Fruit fly (Drosophila melanogaster) whole organism, embryonic: ENCODE measurements around the gene CG14227.

Experiments used
- Aef1 ChIP-seq: fragments of 200-800 bp; sonication (Bioruptor generic); IDR thresholded peaks from 3 replicates; pipeline ENCODE4 v1.3.6; 2022; ENCODE audit warnings: missing biosample characterization, missing genetic modification characterization
- Atf-2 ChIP-seq: fragments of 200-800 bp; sonication (Bioruptor generic); optimal IDR thresholded peaks from 2 replicates; lab custom pipeline; 2016; ENCODE audit warnings: missing biosample characterization, missing genetic modification characterization
- Bteb2 ChIP-seq: fragments of 200-800 bp; sonication (Bioruptor generic); optimal IDR thresholded peaks from 2 replicates; lab custom pipeline; 2016; ENCODE audit warnings: missing biosample characterization, missing genetic modification characterization
- C15 ChIP-seq: fragments of 200-800 bp; sonication (Bioruptor generic); IDR thresholded peaks from 3 replicates; pipeline ENCODE4 v1.3.6; 2022; ENCODE audit warnings: missing biosample characterization, missing genetic modification characterization
- CG10366 ChIP-seq: fragments of 200-800 bp; sonication (Bioruptor generic); IDR thresholded peaks from 2 replicates; pipeline ENCODE4 v1.3.6; 2022; ENCODE audit warnings: missing biosample characterization, missing genetic modification characterization
- CG11504 ChIP-seq: fragments of 200-800 bp; sonication (Bioruptor generic); optimal IDR thresholded peaks from 3 replicates; lab custom pipeline; 2019; ENCODE audit warnings: missing biosample characterization, mild to moderate bottlenecking, missing genetic modification characterization, moderate library complexity
- CG14050 ChIP-seq: fragments of 200-800 bp; sonication (Bioruptor generic); IDR thresholded peaks from 3 replicates; pipeline ENCODE4 v1.3.6; 2022; ENCODE audit warnings: missing biosample characterization, missing genetic modification characterization
- CG15073 ChIP-seq: fragments of 200-800 bp; sonication (Bioruptor generic); optimal IDR thresholded peaks from 2 replicates; lab custom pipeline; 2016; ENCODE audit warnings: missing biosample characterization, missing genetic modification characterization
- CG16779 ChIP-seq: fragments of 200-800 bp; sonication (Bioruptor generic); IDR thresholded peaks from 2 replicates; pipeline ENCODE4 v1.3.6; 2022; ENCODE audit warnings: missing biosample characterization, missing genetic modification characterization
- CG1832 ChIP-seq: fragments of 200-800 bp; sonication (Bioruptor generic); optimal IDR thresholded peaks from 2 replicates; lab custom pipeline; 2017; ENCODE audit warnings: missing biosample characterization, mild to moderate bottlenecking, missing genetic modification characterization, inconsistent platforms
- CG2678 ChIP-seq: fragments of 200-800 bp; sonication (Bioruptor generic); optimal IDR thresholded peaks from 3 replicates; lab custom pipeline; 2019; ENCODE audit warnings: missing biosample characterization, mild to moderate bottlenecking, missing genetic modification characterization, moderate library complexity
- CG31224 ChIP-seq: fragments of 200-800 bp; sonication (Bioruptor generic); IDR thresholded peaks from 2 replicates; pipeline ENCODE4 v1.3.6; 2022; ENCODE audit warnings: missing biosample characterization, missing genetic modification characterization
- CG32772 ChIP-seq: fragments of 200-800 bp; sonication (Bioruptor generic); IDR thresholded peaks from 2 replicates; pipeline ENCODE4 v1.3.6; 2022; ENCODE audit warnings: missing biosample characterization, missing genetic modification characterization
- CG4404 ChIP-seq: fragments of 200-800 bp; sonication (Bioruptor generic); IDR thresholded peaks from 2 replicates; pipeline ENCODE4 v1.3.6; 2022; ENCODE audit warnings: missing biosample characterization, missing genetic modification characterization
- CG5245 ChIP-seq: fragments of 200-800 bp; sonication (Bioruptor generic); optimal IDR thresholded peaks from 3 replicates; lab custom pipeline; 2016; ENCODE audit warnings: missing biosample characterization, missing genetic modification characterization
- CG7928 ChIP-seq: fragments of 200-800 bp; sonication (Bioruptor generic); optimal IDR thresholded peaks from 2 replicates; lab custom pipeline; 2017; ENCODE audit warnings: missing biosample characterization, mild to moderate bottlenecking, missing genetic modification characterization
- CG8944 ChIP-seq: fragments of 200-800 bp; sonication (Bioruptor generic); optimal IDR thresholded peaks from 3 replicates; lab custom pipeline; 2016; ENCODE audit warnings: missing biosample characterization, missing genetic modification characterization
- D ChIP-seq, 2 experiments: fragments of 200-800 bp in 1 of 2; fragments of >200 bp in 1 of 2; sonication (Bioruptor generic) in 1 of 2; optimal IDR thresholded peaks; 2 replicates in 1 of 2; 3 replicates in 1 of 2; lab custom pipeline; 2017; ENCODE audit warnings: mild to moderate bottlenecking in 1 of 2, missing biosample characterization in 1 of 2, missing genetic modification characterization in 1 of 2, missing genetic modification reagents in 1 of 2
- D19B ChIP-seq: fragments of 200-800 bp; sonication (Bioruptor generic); optimal IDR thresholded peaks from 2 replicates; lab custom pipeline; 2017; ENCODE audit warnings: missing biosample characterization, mild to moderate bottlenecking, missing genetic modification characterization
- Drgx ChIP-seq: fragments of 200-800 bp; sonication (Bioruptor generic); IDR thresholded peaks from 2 replicates; pipeline ENCODE4 v1.3.6; 2022; ENCODE audit warnings: missing biosample characterization, missing genetic modification characterization
- Fer2 ChIP-seq: fragments of 200-800 bp; sonication (Bioruptor generic); optimal IDR thresholded peaks from 2 replicates; lab custom pipeline; 2018; ENCODE audit warnings: missing biosample characterization, mild to moderate bottlenecking, missing genetic modification characterization, moderate library complexity
- Hr51 ChIP-seq, 2 experiments: fragments of 200-800 bp; sonication (Bioruptor generic); optimal IDR thresholded peaks; 2 replicates in 1 of 2; 3 replicates in 1 of 2; lab custom pipeline; 2016 to 2018; ENCODE audit warnings: missing biosample characterization in 2 of 2, missing genetic modification characterization in 2 of 2, mild to moderate bottlenecking in 1 of 2, moderate library complexity in 1 of 2
- Jarid2 ChIP-seq: fragments of 200-800 bp; sonication (Bioruptor generic); optimal IDR thresholded peaks from 3 replicates; lab custom pipeline; 2017; ENCODE audit warnings: mild to moderate bottlenecking, missing biosample characterization, missing genetic modification reagents, missing genetic modification characterization
- Lim3 ChIP-seq: fragments of 200-800 bp; sonication (Bioruptor generic); IDR thresholded peaks from 2 replicates; pipeline ENCODE4 v1.3.6; 2022; ENCODE audit warnings: missing biosample characterization, missing genetic modification characterization
- Mrtf ChIP-seq: fragments of 200-800 bp; sonication (Bioruptor generic); IDR thresholded peaks from 3 replicates; pipeline ENCODE4 v1.3.6; 2022; ENCODE audit warnings: missing biosample characterization, missing genetic modification characterization
- Scr ChIP-seq: fragments of 200-800 bp; sonication (Bioruptor generic); IDR thresholded peaks from 2 replicates; pipeline ENCODE4 v1.3.6; 2022; ENCODE audit warnings: missing biosample characterization, missing genetic modification characterization; ENCODE audit not compliant: partially characterized antibody
- Stat92E ChIP-seq, 3 experiments: fragments of >200 bp in 2 of 3; fragments of 200-800 bp in 1 of 3; sonication (Bioruptor generic) in 1 of 3; optimal IDR thresholded peaks; 2 replicates each; lab custom pipeline; 2017 to 2019; ENCODE audit warnings: missing biosample characterization in 3 of 3, missing genetic modification characterization in 3 of 3, mild to moderate bottlenecking in 1 of 3, moderate library complexity in 1 of 3
- Trl ChIP-seq, 3 experiments: fragments of >200 bp in 2 of 3; fragments of 200-800 bp in 1 of 3; sonication (Bioruptor generic) in 1 of 3; optimal IDR thresholded peaks; 2 replicates in 1 of 3; 3 replicates in 2 of 3; lab custom pipeline; 2016 to 2017; ENCODE audit warnings: missing biosample characterization in 1 of 3, missing genetic modification characterization in 1 of 3
- Usf ChIP-seq: fragments of 200-800 bp; sonication (Bioruptor generic); optimal IDR thresholded peaks from 2 replicates; lab custom pipeline; 2017; ENCODE audit warnings: missing genotype, missing biosample characterization, missing genetic modification characterization
- abd-A ChIP-seq: fragments of 200-800 bp; sonication (Bioruptor generic); optimal IDR thresholded peaks from 3 replicates; lab custom pipeline; 2019; ENCODE audit warnings: missing biosample characterization, mild to moderate bottlenecking, missing genetic modification characterization, moderate library complexity
- amos ChIP-seq: fragments of 200-800 bp; sonication (Bioruptor generic); IDR thresholded peaks from 2 replicates; pipeline ENCODE4 v1.3.6; 2022; ENCODE audit warnings: missing biosample characterization, missing genetic modification characterization; ENCODE audit not compliant: partially characterized antibody
- chif ChIP-seq, 2 experiments: fragments of 200-800 bp; sonication (Bioruptor generic); optimal IDR thresholded peaks; 3 replicates each; lab custom pipeline; 2016; ENCODE audit warnings: missing biosample characterization in 2 of 2, missing genetic modification characterization in 2 of 2
- chm ChIP-seq: fragments of 200-800 bp; sonication (Bioruptor generic); IDR thresholded peaks from 2 replicates; pipeline ENCODE4 v1.3.6; 2022; ENCODE audit warnings: missing biosample characterization, missing genetic modification characterization
- ci ChIP-seq: fragments of 200-800 bp; sonication (Bioruptor generic); IDR thresholded peaks from 3 replicates; pipeline ENCODE4 v1.3.6; 2022; ENCODE audit warnings: missing biosample characterization, missing genetic modification characterization
- grn ChIP-seq: fragments of 200-800 bp; sonication (Bioruptor generic); optimal IDR thresholded peaks from 3 replicates; lab custom pipeline; 2017; ENCODE audit warnings: missing biosample characterization, missing genetic modification characterization
- hbn ChIP-seq: fragments of 200-800 bp; sonication (Bioruptor generic); IDR thresholded peaks from 2 replicates; pipeline ENCODE4 v1.3.6; 2022; ENCODE audit warnings: missing biosample characterization, missing genetic modification characterization; ENCODE audit not compliant: partially characterized antibody
- nerfin-2 ChIP-seq: fragments of 200-800 bp; sonication (Bioruptor generic); IDR thresholded peaks from 2 replicates; pipeline ENCODE4 v1.3.6; 2022; ENCODE audit warnings: missing biosample characterization, missing genetic modification characterization; ENCODE audit not compliant: partially characterized antibody
- org-1 ChIP-seq: fragments of 200-800 bp; sonication (Bioruptor generic); optimal IDR thresholded peaks from 2 replicates; lab custom pipeline; 2017; ENCODE audit warnings: missing biosample characterization, missing genetic modification characterization
- pita ChIP-seq: fragments of 200-800 bp; sonication (Bioruptor generic); optimal IDR thresholded peaks from 2 replicates; lab custom pipeline; 2017; ENCODE audit warnings: missing biosample characterization, mild to moderate bottlenecking, missing genetic modification characterization
- psq ChIP-seq: fragments of 200-800 bp; sonication (Bioruptor generic); optimal IDR thresholded peaks from 2 replicates; lab custom pipeline; 2017; ENCODE audit warnings: missing biosample characterization, missing genetic modification characterization
- pum ChIP-seq: fragments of 200-800 bp; sonication (Bioruptor generic); optimal IDR thresholded peaks from 2 replicates; lab custom pipeline; 2016; ENCODE audit warnings: missing biosample characterization, missing genetic modification characterization
- repo ChIP-seq: fragments of 200-800 bp; sonication (Bioruptor generic); optimal IDR thresholded peaks from 2 replicates; lab custom pipeline; 2016; ENCODE audit warnings: missing biosample characterization, missing genetic modification characterization
- seq ChIP-seq: fragments of 200-800 bp; sonication (Bioruptor generic); IDR thresholded peaks from 2 replicates; pipeline ENCODE4 v1.3.6; 2022; ENCODE audit warnings: missing biosample characterization, missing genetic modification characterization
- tup ChIP-seq: fragments of 200-800 bp; sonication (Bioruptor generic); optimal IDR thresholded peaks from 2 replicates; lab custom pipeline; 2016; ENCODE audit warnings: missing biosample characterization, mild to moderate bottlenecking, missing genetic modification characterization, moderate library complexity
- twi ChIP-seq: fragments of 200-800 bp; optimal IDR thresholded peaks from 2 replicates; lab custom pipeline; 2019; ENCODE audit warnings: missing biosample characterization, mild to moderate bottlenecking, missing genetic modification characterization, moderate library complexity
- tx ChIP-seq: fragments of 200-800 bp; sonication (Bioruptor generic); optimal IDR thresholded peaks from 2 replicates; lab custom pipeline; 2016; ENCODE audit warnings: missing biosample characterization, missing genetic modification characterization
- unc-4 ChIP-seq: fragments of 200-800 bp; sonication (Bioruptor generic); IDR thresholded peaks from 2 replicates; pipeline ENCODE4 v1.3.6; 2022; ENCODE audit warnings: missing biosample characterization, missing genetic modification characterization; ENCODE audit not compliant: partially characterized antibody
- yki ChIP-seq: fragments of >200 bp; optimal IDR thresholded peaks from 3 replicates; lab custom pipeline; 2018

CG14227 gene

dm6 chrX:19692951-19693698 is 4.4 kb upstream of the CG14227 start, which contains the start of gene Mer (continued):
- TF ChIP-seq repo (peak; percentile 76), chif (GFP tag; optimal IDR thresholded peaks at IDR 0.05; lab: Kevin White, UChicago) (peak; percentile 69 to 85), seq (GFP tag; lab: Robert Waterston, UW) (peak; percentile 85), Fer2 (tag; lab: Kevin White, UChicago) (peak; percentile 35), yki (peak; percentile 41), CG11504 (tag; lab: Kevin White, UChicago) (peak; percentile 85), Mrtf (GFP tag; lab: Robert Waterston, UW) (peak; percentile 85), CG31224 (GFP tag; lab: Robert Waterston, UW) (peak; percentile 63), Lim3 (GFP tag; lab: Robert Waterston, UW) (no peak), Hr51 (GFP tag; optimal IDR thresholded peaks at IDR 0.05; lab: Kevin White, UChicago) (peak; percentile 82 to 88), Bteb2 (GFP tag; lab: Kevin White, UChicago) (peak; percentile 85), tup (GFP tag; lab: Kevin White, UChicago) (peak; percentile 1), Atf-2 (peak; percentile 65), hbn (GFP tag; lab: Robert Waterston, UW) (no peak), D19B (GFP tag; lab: Kevin White, UChicago) (peak; percentile 77), CG8944 (GFP tag; lab: Kevin White, UChicago) (peak; percentile 78), Jarid2 (GFP tag; lab: Kevin White, UChicago) (no peak), CG10366 (GFP tag; lab: Robert Waterston, UW) (peak; percentile 73), org-1 (GFP tag; lab: Kevin White, UChicago) (peak; percentile 81), pita (GFP tag; lab: Kevin White, UChicago) (no peak), Trl (optimal IDR thresholded peaks at IDR 0.05; lab: Kevin White, UChicago) (no peak), Trl (GFP tag; optimal IDR thresholded peaks at IDR 0.05; lab: Kevin White, UChicago) (peak; percentile 89), psq (GFP tag; lab: Kevin White, UChicago) (peak; percentile 44), CG15073 (GFP tag; lab: Kevin White, UChicago) (no peak), C15 (GFP tag; lab: Robert Waterston, UW) (no peak), Drgx (GFP tag; lab: Robert Waterston, UW) (peak; percentile 92), abd-A (tag; lab: Kevin White, UChicago) (no peak), Usf (GFP tag; lab: Kevin White, UChicago) (peak; percentile 57), amos (no peak), D (optimal IDR thresholded peaks at IDR 0.05; lab: Kevin White, UChicago) (no peak), D (GFP tag; optimal IDR thresholded peaks at IDR 0.05; lab: Kevin White, UChicago) (peak; percentile 73), Aef1 (GFP tag; lab: Robert Waterston, UW) (peak; percentile 77), ci (GFP tag; lab: Robert Waterston, UW) (peak; percentile 89), CG16779 (GFP tag; lab: Robert Waterston, UW) (0 out of 2 replicates have a peak, but pooled peaks have one; percentile 27), CG5245 (GFP tag; lab: Kevin White, UChicago) (peak; percentile 54), CG32772 (GFP tag; lab: Robert Waterston, UW) (peak; percentile 68), nerfin-2 (no peak), CG14050 (GFP tag; lab: Robert Waterston, UW) (peak; percentile 80), CG1832 (no peak), unc-4 (GFP tag; lab: Robert Waterston, UW) (no peak), tx (GFP tag; lab: Kevin White, UChicago) (peak; percentile 73), grn (GFP tag; lab: Kevin White, UChicago) (no peak), chm (GFP tag; lab: Robert Waterston, UW) (peak; percentile 84), twi (tag; lab: Kevin White, UChicago) (peak; percentile 62), CG7928 (GFP tag; lab: Kevin White, UChicago) (peak; percentile 59), CG2678 (peak; percentile 88), Stat92E (GFP tag; optimal IDR thresholded peaks at IDR 0.05; lab: Kevin White, UChicago) (peak in 1 of 3 experiments; percentile 42), CG4404 (GFP tag; lab: Robert Waterston, UW) (peak; percentile 60), pum (peak; percentile 78), Scr (no peak)
